Fruit fly (Drosophila melanogaster) whole organism, prepupa: Measurements from ENCODE around the gene CG15922.

Experiments used
- CG10631 ChIP-seq: fragments of 200-800 bp; sonication (Bioruptor generic); optimal IDR thresholded peaks from 2 replicates; lab custom pipeline; 2016; ENCODE audit warnings: missing biosample characterization, missing genetic modification characterization
- CG10669 ChIP-seq: fragments of 200-800 bp; sonication (Bioruptor generic); optimal IDR thresholded peaks from 3 replicates; lab custom pipeline; 2018; ENCODE audit warnings: missing biosample characterization, mild to moderate bottlenecking, missing genetic modification characterization, moderate library complexity
- CG11294 ChIP-seq: fragments of 200-800 bp; sonication (Bioruptor generic); IDR thresholded peaks from 2 replicates; pipeline ENCODE4 v1.3.6; 2022; ENCODE audit warnings: missing biosample characterization, missing genetic modification characterization
- CG11762 ChIP-seq: fragments of 200-800 bp; sonication (Bioruptor generic); optimal IDR thresholded peaks from 3 replicates; lab custom pipeline; 2016; ENCODE audit warnings: missing biosample characterization, missing genetic modification characterization; ENCODE audit not compliant: insufficient read depth
- CG15336 ChIP-seq: fragments of 200-800 bp; sonication (Bioruptor generic); IDR thresholded peaks from 2 replicates; pipeline ENCODE4 v1.3.6; 2022; ENCODE audit warnings: missing biosample characterization, missing genetic modification characterization
- CG1621 ChIP-seq: fragments of 200-800 bp; sonication (Bioruptor generic); optimal IDR thresholded peaks from 3 replicates; lab custom pipeline; 2018; ENCODE audit warnings: missing biosample characterization, mild to moderate bottlenecking, missing genetic modification characterization
- CG16779 ChIP-seq: fragments of 200-800 bp; sonication (Bioruptor generic); optimal IDR thresholded peaks from 3 replicates; lab custom pipeline; 2017; ENCODE audit warnings: missing biosample characterization, mild to moderate bottlenecking, missing genetic modification characterization
- CG31627 ChIP-seq: fragments of 200-800 bp; sonication (Bioruptor generic); optimal IDR thresholded peaks from 3 replicates; lab custom pipeline; 2016; ENCODE audit warnings: missing biosample characterization, missing genetic modification characterization
- CG32006 ChIP-seq: fragments of 200-800 bp; sonication (Bioruptor generic); optimal IDR thresholded peaks from 3 replicates; lab custom pipeline; 2017; ENCODE audit warnings: missing biosample characterization, mild to moderate bottlenecking, missing genetic modification characterization
- CG3919 ChIP-seq: fragments of 200-800 bp; sonication (Bioruptor generic); optimal IDR thresholded peaks from 3 replicates; lab custom pipeline; 2016; ENCODE audit warnings: missing biosample characterization, missing genetic modification characterization
- CG4318 ChIP-seq: fragments of 200-800 bp; sonication (Bioruptor generic); optimal IDR thresholded peaks from 3 replicates; lab custom pipeline; 2017; ENCODE audit warnings: missing biosample characterization, mild to moderate bottlenecking, missing genetic modification characterization
- CG6163 ChIP-seq: fragments of 200-800 bp; sonication (Bioruptor generic); IDR thresholded peaks from 3 replicates; pipeline ENCODE4 v1.3.6; 2022; ENCODE audit warnings: missing biosample characterization, missing genetic modification characterization
- CG6792 ChIP-seq: fragments of 200-800 bp; sonication (Bioruptor generic); optimal IDR thresholded peaks from 3 replicates; lab custom pipeline; 2016; ENCODE audit warnings: missing biosample characterization, missing genetic modification characterization
- CG6808 ChIP-seq: fragments of 200-800 bp; sonication (Bioruptor generic); optimal IDR thresholded peaks from 3 replicates; lab custom pipeline; 2017; ENCODE audit warnings: missing biosample characterization, missing genetic modification characterization, mild to moderate bottlenecking, moderate library complexity, missing genetic modification reagents
- CG6854 ChIP-seq: fragments of 200-800 bp; sonication (Bioruptor generic); optimal IDR thresholded peaks from 2 replicates; lab custom pipeline; 2017; ENCODE audit warnings: missing biosample characterization, mild to moderate bottlenecking, missing genetic modification characterization
- CG7368 ChIP-seq: fragments of 200-800 bp; sonication (Bioruptor generic); optimal IDR thresholded peaks from 3 replicates; lab custom pipeline; 2016; ENCODE audit warnings: missing biosample characterization, missing genetic modification characterization
- CG8119 ChIP-seq: fragments of 200-800 bp; sonication (Bioruptor generic); IDR thresholded peaks from 3 replicates; pipeline ENCODE4 v1.3.6; 2022; ENCODE audit warnings: missing biosample characterization, missing genetic modification characterization
- CG8632 ChIP-seq: fragments of 200-800 bp; sonication (Bioruptor generic); optimal IDR thresholded peaks from 3 replicates; lab custom pipeline; 2016; ENCODE audit warnings: missing biosample characterization, missing genetic modification characterization
- Eip75B ChIP-seq: fragments of 200-800 bp; sonication (Bioruptor generic); optimal IDR thresholded peaks from 3 replicates; lab custom pipeline; 2016; ENCODE audit warnings: missing biosample characterization, missing genetic modification characterization
- Eip78C ChIP-seq: fragments of 200-800 bp; sonication (Bioruptor generic); peaks from one replicate; lab custom pipeline; 2016; ENCODE audit warnings: missing biosample characterization, missing genetic modification characterization
- Eip93F ChIP-seq: fragments of 200-800 bp; sonication (Bioruptor generic); optimal IDR thresholded peaks from 2 replicates; lab custom pipeline; 2016; ENCODE audit warnings: missing biosample characterization, mild to moderate bottlenecking, missing genetic modification characterization
- Hr39 ChIP-seq: fragments of 200-800 bp; sonication (Bioruptor generic); optimal IDR thresholded peaks from 2 replicates; lab custom pipeline; 2016; ENCODE audit warnings: missing biosample characterization, missing genetic modification characterization
- Hr4 ChIP-seq: fragments of 200-800 bp; sonication (Bioruptor generic); optimal IDR thresholded peaks from 3 replicates; lab custom pipeline; 2016; ENCODE audit warnings: missing biosample characterization, missing genetic modification characterization
- Met ChIP-seq: fragments of 200-800 bp; sonication (Bioruptor generic); optimal IDR thresholded peaks from 3 replicates; lab custom pipeline; 2016; ENCODE audit warnings: missing biosample characterization, missing genetic modification characterization
- Smox ChIP-seq: fragments of 200-800 bp; sonication (Bioruptor generic); optimal IDR thresholded peaks from 3 replicates; lab custom pipeline; 2016; ENCODE audit warnings: missing biosample characterization, missing genetic modification characterization
- Sox102F ChIP-seq: fragments of 200-800 bp; sonication (Bioruptor generic); optimal IDR thresholded peaks from 2 replicates; lab custom pipeline; 2016; ENCODE audit warnings: missing biosample characterization, mild to moderate bottlenecking, missing genetic modification characterization
- Sox14 ChIP-seq: fragments of 200-800 bp; sonication (Bioruptor generic); optimal IDR thresholded peaks from 3 replicates; lab custom pipeline; 2016; ENCODE audit warnings: missing biosample characterization, missing genetic modification characterization
- achi ChIP-seq: fragments of 200-800 bp; sonication (Bioruptor generic); optimal IDR thresholded peaks from 3 replicates; lab custom pipeline; 2016; ENCODE audit warnings: missing biosample characterization, missing genetic modification characterization
- esn ChIP-seq: fragments of 200-800 bp; sonication (Bioruptor generic); optimal IDR thresholded peaks from 2 replicates; lab custom pipeline; 2016; ENCODE audit warnings: missing biosample characterization, mild to moderate bottlenecking, missing genetic modification characterization, moderate library complexity
- net ChIP-seq: fragments of 200-800 bp; sonication (Bioruptor generic); optimal IDR thresholded peaks from 3 replicates; lab custom pipeline; 2016; ENCODE audit warnings: missing biosample characterization, missing genetic modification characterization
- pdm3 ChIP-seq: fragments of 200-800 bp; sonication (Bioruptor generic); optimal IDR thresholded peaks from 3 replicates; lab custom pipeline; 2016; ENCODE audit warnings: missing biosample characterization, missing genetic modification characterization
- ss ChIP-seq, 2 experiments: fragments of 200-800 bp; sonication (Bioruptor generic); optimal IDR thresholded peaks; 2 replicates in 1 of 2; 3 replicates in 1 of 2; lab custom pipeline; 2017 to 2018; ENCODE audit warnings: mild to moderate bottlenecking in 2 of 2, missing biosample characterization in 2 of 2, missing genetic modification characterization in 2 of 2, moderate library complexity in 1 of 2
- vri ChIP-seq: fragments of 200-800 bp; sonication (Bioruptor generic); optimal IDR thresholded peaks from 3 replicates; lab custom pipeline; 2016; ENCODE audit warnings: missing biosample characterization, mild to moderate bottlenecking, missing genetic modification characterization

Gene CG15922

DNA sequence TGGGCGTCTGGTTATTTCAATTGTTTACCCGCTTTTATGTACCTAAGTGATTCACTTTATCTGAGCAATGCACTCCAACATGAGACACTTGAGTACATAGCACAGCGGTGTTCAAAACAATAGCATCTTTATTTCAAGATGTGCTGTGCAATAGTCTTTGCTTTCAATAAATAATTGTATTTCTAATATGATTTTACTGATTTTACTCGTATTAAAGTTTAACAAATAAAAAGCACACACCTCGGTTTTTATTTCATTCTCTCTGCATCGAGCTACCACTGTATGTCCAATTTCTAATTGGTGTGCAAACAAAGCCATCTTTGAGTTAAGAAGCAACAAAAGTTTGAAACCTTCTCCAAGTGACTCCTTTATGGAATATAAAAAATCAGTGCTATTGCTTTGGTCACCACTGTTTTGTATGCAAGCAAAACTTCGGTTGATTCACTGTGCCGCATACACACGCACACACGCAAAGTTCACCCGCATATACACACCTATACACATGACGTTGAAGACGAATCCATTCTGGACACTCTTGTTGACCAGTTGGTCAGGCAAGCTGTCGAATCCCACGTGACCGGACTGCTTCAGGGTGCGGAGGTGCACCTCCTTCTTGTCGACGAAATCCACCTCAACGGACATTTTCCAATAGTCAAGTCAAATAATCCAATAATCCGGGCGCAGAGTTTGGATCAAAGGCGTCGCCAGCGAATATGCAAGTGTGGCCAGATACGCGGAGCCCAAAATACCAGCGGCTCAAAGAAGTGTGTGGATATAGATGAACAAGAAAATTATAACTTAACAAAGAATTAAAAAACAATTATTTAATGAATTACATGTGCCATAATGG lies 27.8 kb upstream of the CG15922 start, which contains the start of gene Septin2 (continued):
- TF ChIP-seq CG8119 (peak; percentile 94), CG7368 (peak; percentile 91), CG6792 (peak; percentile 93), vri (GFP tag; lab: Kevin White, UChicago) (peak; percentile 84), CG10669 (GFP tag; lab: Kevin White, UChicago) (peak; percentile 95), CG3919 (GFP tag; lab: Kevin White, UChicago) (peak; percentile 94), Met (peak; percentile 96), Eip93F (peak; percentile 80), CG16779 (tag; lab: Kevin White, UChicago) (peak; percentile 81), CG11294 (GFP tag; lab: Robert Waterston, UW) (peak; percentile 80), Hr39 (GFP tag; lab: Kevin White, UChicago) (peak; percentile 93), CG11762 (GFP tag; lab: Kevin White, UChicago) (peak; percentile 95), ss (GFP tag; optimal IDR thresholded peaks at IDR 0.05; lab: Kevin White, UChicago) (peak; percentile 82 to 88), CG15336 (GFP tag; lab: Robert Waterston, UW) (peak; percentile 94), pdm3 (GFP tag; lab: Kevin White, UChicago) (peak; percentile 93), Eip78C (GFP tag; lab: Kevin White, UChicago) (peak; percentile 99), CG6854 (GFP tag; lab: Kevin White, UChicago) (peak; percentile 91), CG8632 (GFP tag; lab: Kevin White, UChicago) (peak; percentile 94)

dm6 chr3R:20586409-20586808 lies 26.3 kb upstream of the CG15922 start:
- TF ChIP-seq Eip93F (no peak), Hr4 (GFP tag; lab: Kevin White, UChicago) (no peak), Eip75B (GFP tag; lab: Kevin White, UChicago) (no peak), CG4318 (GFP tag; lab: Kevin White, UChicago) (no peak), ss (GFP tag; optimal IDR thresholded peaks at IDR 0.05; lab: Kevin White, UChicago) (no peak), CG6163 (GFP tag; lab: Robert Waterston, UW) (peak; percentile 15; the same call in 1 of the 3 replicates), vri (GFP tag; lab: Kevin White, UChicago) (no peak)

DNA sequence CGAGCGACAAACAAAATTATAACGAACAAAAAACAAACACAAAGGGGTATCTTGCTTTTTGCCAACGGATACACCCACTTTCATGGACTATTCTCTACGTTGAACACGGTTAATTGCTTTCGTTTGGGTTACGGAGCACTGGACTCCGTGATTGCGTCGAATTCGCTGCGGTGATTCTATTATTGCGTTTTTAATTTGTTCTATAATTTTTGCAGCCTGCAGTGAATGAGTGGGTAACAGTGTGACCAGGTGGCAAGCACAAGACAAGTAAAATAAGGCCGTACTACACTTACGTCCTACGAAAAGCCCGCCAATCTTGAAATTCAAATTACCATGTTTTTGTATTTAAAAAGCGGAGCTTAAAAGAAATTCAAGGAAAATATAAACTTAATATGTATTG lies 25.5 kb upstream of the CG15922 start, which contains the start of gene CG16953:
Gene CG16953 (minus strand): TSS at position 268 of the 400 bp plus-strand sequence.
- TF ChIP-seq CG6854 (GFP tag; lab: Kevin White, UChicago) (peak; percentile 14), CG10631 (no peak), Sox14 (GFP tag; lab: Kevin White, UChicago) (peak; percentile 64), Hr39 (GFP tag; lab: Kevin White, UChicago) (no peak), CG31627 (no peak), CG1621 (tag; lab: Kevin White, UChicago) (no peak), achi (GFP tag; lab: Kevin White, UChicago) (no peak), Eip78C (GFP tag; lab: Kevin White, UChicago) (peak; percentile 30)

- TF ChIP-seq Eip75B (GFP tag; lab: Kevin White, UChicago) (no peak), Smox (no peak), CG8632 (GFP tag; lab: Kevin White, UChicago) (no peak), Sox14 (GFP tag; lab: Kevin White, UChicago) (no peak), CG32006 (no peak), esn (no peak), Sox102F (GFP tag; lab: Kevin White, UChicago) (no peak), ss (GFP tag; optimal IDR thresholded peaks at IDR 0.05; lab: Kevin White, UChicago) (no peak), net (GFP tag; lab: Kevin White, UChicago) (no peak), CG6808 (no peak)
Observed at dm6 chr3R:20581376-20581775, 21.3 kb upstream of the CG15922 start, which contains the start of gene CG34008. Gene CG34008 (minus strand): TSS chr3R:20581522.
